Fruit fly (Drosophila melanogaster) whole organism, embryonic: ENCODE results near the gene CG17841.

Experiments used
- CG12219 ChIP-seq: fragments of 200-800 bp; sonication (Bioruptor generic); optimal IDR thresholded peaks from 3 replicates; lab custom pipeline; 2018; ENCODE audit warnings: missing biosample characterization, mild to moderate bottlenecking, missing genetic modification characterization
- CG14860 ChIP-seq: fragments of 200-800 bp; sonication (Bioruptor generic); IDR thresholded peaks from 3 replicates; pipeline ENCODE4 v1.3.6; 2022; ENCODE audit warnings: missing biosample characterization, missing genetic modification characterization; ENCODE audit not compliant: partially characterized antibody
- CG15514 ChIP-seq: fragments of 200-800 bp; sonication (Bioruptor generic); optimal IDR thresholded peaks from 3 replicates; lab custom pipeline; 2017; ENCODE audit warnings: missing biosample characterization, missing genetic modification characterization, mild to moderate bottlenecking, moderate library complexity, missing genetic modification reagents
- CG2889 ChIP-seq: fragments of 200-800 bp; sonication (Bioruptor generic); IDR thresholded peaks from 3 replicates; pipeline ENCODE4 v1.3.6; 2022; ENCODE audit warnings: missing biosample characterization, missing genetic modification characterization
- Camta ChIP-seq: fragments of 200-800 bp; sonication (Bioruptor generic); optimal IDR thresholded peaks from 2 replicates; lab custom pipeline; 2016; ENCODE audit warnings: missing biosample characterization, missing genetic modification characterization
- NFAT ChIP-seq: fragments of 200-800 bp; sonication (Bioruptor generic); IDR thresholded peaks from 2 replicates; pipeline ENCODE4 v1.3.6; 2022; ENCODE audit warnings: missing biosample characterization, missing genetic modification characterization
- Xbp1 ChIP-seq: fragments of 200-800 bp; sonication (Bioruptor generic); optimal IDR thresholded peaks from 3 replicates; lab custom pipeline; 2016; ENCODE audit warnings: missing biosample characterization, mild to moderate bottlenecking, missing genetic modification characterization
- eve ChIP-seq, 2 experiments: fragments of >200 bp; optimal IDR thresholded peaks; 2 replicates each; lab custom pipeline; 2017; ENCODE audit warnings: missing biosample characterization in 2 of 2, missing genetic modification characterization in 2 of 2
- fru ChIP-seq: fragments of >200 bp; optimal IDR thresholded peaks from 2 replicates; lab custom pipeline; 2017
- gcm ChIP-seq: fragments of 200-800 bp; sonication (Bioruptor generic); optimal IDR thresholded peaks from 2 replicates; lab custom pipeline; 2019; ENCODE audit warnings: missing biosample characterization, mild to moderate bottlenecking, missing genetic modification characterization, moderate library complexity
- slou ChIP-seq: fragments of 200-800 bp; sonication (Bioruptor generic); optimal IDR thresholded peaks from 3 replicates; lab custom pipeline; 2016; ENCODE audit warnings: missing biosample characterization, missing genetic modification characterization

DNA sequence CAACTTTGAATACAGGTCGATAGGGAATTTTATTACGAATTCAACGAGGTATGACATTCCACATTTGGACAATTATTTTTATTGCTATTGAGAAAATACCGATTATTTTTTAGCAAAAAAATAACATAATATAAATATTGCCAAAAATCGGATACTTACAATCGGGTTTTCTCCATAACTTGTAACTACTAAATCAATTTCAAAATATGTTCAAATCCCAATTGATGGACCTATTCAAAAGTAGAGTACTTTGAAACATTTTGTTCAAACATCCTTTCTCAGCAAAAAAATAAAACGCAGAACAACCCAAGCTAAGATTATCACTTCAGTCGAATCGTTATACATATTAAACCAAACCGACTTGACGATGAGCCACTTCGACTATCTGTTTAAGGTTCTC lies 49.3 kb downstream of the CG17841 start, which contains the start of gene RabX2:
- TF ChIP-seq slou (GFP tag; lab: Kevin White, UChicago): no peak
- TF ChIP-seq CG2889: no peak
- TF ChIP-seq eve (GFP tag; optimal IDR thresholded peaks at IDR 0.05; lab: Kevin White, UChicago): no peak
- TF ChIP-seq gcm: no peak
- TF ChIP-seq Xbp1: no peak
- TF ChIP-seq CG12219 (GFP tag; lab: Kevin White, UChicago): no peak
- no peak for TF ChIP-seq Camta (GFP tag; lab: Kevin White, UChicago)
- TF ChIP-seq fru (lab: Kevin White, UChicago): no peak
- no peak for TF ChIP-seq CG14860 (GFP tag; lab: Robert Waterston, UW)
- TF ChIP-seq NFAT: no peak
- TF ChIP-seq CG15514 (GFP tag; lab: Kevin White, UChicago): no peak
